Worm (Caenorhabditis elegans) whole organism, late embryonic: Measurements from ENCODE around the gene F28F9.3.

Source experiments
- K09A11.1 ChIP-seq: sonication (generic microtip); optimal IDR thresholded peaks from 2 replicates; lab custom pipeline; 2017; ENCODE audit warnings: antibody characterized with exemption, mild to moderate bottlenecking, missing genetic modification characterization, missing compliant biosample characterization; ENCODE audit not compliant: insufficient read depth
- Y22D7AL.16 ChIP-seq: sonication (generic microtip); optimal IDR thresholded peaks from 2 replicates; lab custom pipeline; 2016; ENCODE audit warnings: missing genetic modification characterization, missing compliant biosample characterization
- ama-1 ChIP-seq: fragments of 150-350 bp; optimal IDR thresholded peaks from 2 replicates; lab custom pipeline; 2014
- ceh-14 ChIP-seq: sonication (generic microtip); optimal IDR thresholded peaks from 2 replicates; lab custom pipeline; 2016; ENCODE audit warnings: missing genotype, missing genetic modification characterization, missing compliant biosample characterization
- ceh-6 ChIP-seq: fragments of 200-800 bp; sonication (Bioruptor generic); optimal IDR thresholded peaks from 2 replicates; lab custom pipeline; 2018; ENCODE audit warnings: mild to moderate bottlenecking, missing genetic modification characterization, missing compliant biosample characterization
- eyg-1 ChIP-seq: sonication (generic microtip); optimal IDR thresholded peaks from 2 replicates; lab custom pipeline; 2016; ENCODE audit warnings: missing genotype, missing genetic modification characterization, missing compliant biosample characterization
- hlh-6 ChIP-seq: sonication (generic microtip); optimal IDR thresholded peaks from 2 replicates; lab custom pipeline; 2016; ENCODE audit warnings: missing genotype, missing genetic modification characterization, missing compliant biosample characterization
- mec-3 ChIP-seq: sonication (generic microtip); optimal IDR thresholded peaks from 2 replicates; lab custom pipeline; 2016; ENCODE audit warnings: borderline replicate concordance, missing genetic modification characterization, missing compliant biosample characterization
- nhr-11 ChIP-seq: fragments of 150-350 bp; optimal IDR thresholded peaks from 2 replicates; lab custom pipeline; 2014; ENCODE audit warnings: missing biosample characterization, missing genetic modification characterization
- pag-3 ChIP-seq: sonication (generic microtip); optimal IDR thresholded peaks from 2 replicates; lab custom pipeline; 2016; ENCODE audit warnings: missing compliant biosample characterization, missing genetic modification characterization, borderline replicate concordance

- TF ChIP-seq Y22D7AL.16 (tag; lab: Kevin White, UChicago), result no peak
- TF ChIP-seq ceh-6, result no peak
- no peak for TF ChIP-seq mec-3 (tag; lab: Kevin White, UChicago)
- TF ChIP-seq hlh-6, result no peak
- no peak for TF ChIP-seq ceh-14 (tag; lab: Kevin White, UChicago)
- TF ChIP-seq eyg-1 (tag; lab: Kevin White, UChicago), result no peak
- no peak for TF ChIP-seq pag-3
- TF ChIP-seq nhr-11 (tag; lab: Kevin White, UChicago), result no peak
- TF ChIP-seq K09A11.1 (tag; lab: Kevin White, UChicago), result no peak
- TF ChIP-seq ama-1 (lab: Kevin White, UChicago), result no peak
Observed at ce11 chrIV:3874417-3874816, 47.7 kb downstream of the F28F9.3 start.
